Worm (Caenorhabditis elegans) whole organism, early embryonic: ENCODE data around the gene F56D6.6.

Experiments
- B0310.2 ChIP-seq: sonication (generic microtip); optimal IDR thresholded peaks from 2 replicates; lab custom pipeline; 2016; ENCODE audit warnings: mild to moderate bottlenecking, missing genetic modification characterization, missing compliant biosample characterization
- F13C5.2 ChIP-seq: sonication (generic microtip); optimal IDR thresholded peaks from 2 replicates; lab custom pipeline; 2017; ENCODE audit warnings: mild to moderate bottlenecking, missing genetic modification characterization, inconsistent platforms, missing compliant biosample characterization
- aly-1 ChIP-seq: sonication (generic microtip); optimal IDR thresholded peaks from 2 replicates; lab custom pipeline; 2016; ENCODE audit warnings: missing genetic modification characterization, missing compliant biosample characterization
- ama-1 ChIP-seq: fragments of 150-350 bp; optimal IDR thresholded peaks from 2 replicates; lab custom pipeline; 2014
- ceh-13 ChIP-seq: fragments of 200-800 bp; sonication (Bioruptor generic); optimal IDR thresholded peaks from 2 replicates; lab custom pipeline; 2018; ENCODE audit warnings: mild to moderate bottlenecking, missing genetic modification characterization, missing compliant biosample characterization
- ceh-36 ChIP-seq: sonication (generic microtip); optimal IDR thresholded peaks from 2 replicates; lab custom pipeline; 2016; ENCODE audit warnings: missing genetic modification characterization, inconsistent platforms, missing compliant biosample characterization
- ets-7 ChIP-seq: sonication (generic microtip); optimal IDR thresholded peaks from 2 replicates; lab custom pipeline; 2016; ENCODE audit warnings: missing genotype, missing genetic modification characterization, missing compliant biosample characterization
- flt-1 ChIP-seq: fragments of 200-800 bp; sonication (Bioruptor generic); IDR thresholded peaks from 2 replicates; pipeline ENCODE4 v1.3.6; 2022; ENCODE audit warnings: missing genetic modification characterization, missing compliant biosample characterization
- hmbx-1 ChIP-seq: sonication (generic microtip); optimal IDR thresholded peaks from 2 replicates; lab custom pipeline; 2016; ENCODE audit warnings: mild to moderate bottlenecking, missing genetic modification characterization, missing compliant biosample characterization
- hmg-4 ChIP-seq: fragments of 200-800 bp; sonication (Bioruptor generic); optimal IDR thresholded peaks from 2 replicates; lab custom pipeline; 2018; ENCODE audit warnings: mild to moderate bottlenecking, missing genetic modification characterization, missing compliant biosample characterization
- hnd-1 ChIP-seq: sonication (generic microtip); optimal IDR thresholded peaks from 2 replicates; lab custom pipeline; 2016; ENCODE audit warnings: missing genetic modification characterization, missing compliant biosample characterization
- pes-1 ChIP-seq: fragments of 200-800 bp; sonication (Bioruptor generic); IDR thresholded peaks from 2 replicates; pipeline ENCODE4 v1.3.6; 2022; ENCODE audit warnings: missing genetic modification reagents, missing genetic modification characterization, missing compliant biosample characterization
- scrt-1 ChIP-seq: fragments of 200-800 bp; sonication (Bioruptor generic); IDR thresholded peaks from 2 replicates; pipeline ENCODE4 v1.3.6; 2022; ENCODE audit warnings: missing genetic modification characterization, missing compliant biosample characterization
- sea-1 ChIP-seq: fragments of 200-800 bp; sonication (Bioruptor generic); conservative IDR thresholded peaks from 2 replicates; pipeline ENCODE4 v1.3.6; 2022; ENCODE audit warnings: missing genetic modification characterization, missing compliant biosample characterization
- tbx-11 ChIP-seq: fragments of 200-800 bp; sonication (Bioruptor generic); IDR thresholded peaks from 2 replicates; pipeline ENCODE4 v1.3.6; 2022; ENCODE audit warnings: missing genetic modification characterization, missing compliant biosample characterization
- tbx-37 ChIP-seq: fragments of 200-800 bp; sonication (Bioruptor generic); conservative IDR thresholded peaks from 2 replicates; pipeline ENCODE4 v1.3.6; 2022; ENCODE audit warnings: missing genetic modification reagents, missing genetic modification characterization, missing compliant biosample characterization
- tra-4 ChIP-seq: sonication (generic microtip); optimal IDR thresholded peaks from 2 replicates; lab custom pipeline; 2017; ENCODE audit warnings: missing genetic modification characterization, missing compliant biosample characterization

Gene F56D6.6

ce11 chrIV:3902955-3903354 lies at the start of gene F56D6.6:
Gene F56D6.6, plus strand, starts transcription at chrIV:3903255.
- TF ChIP-seq hmg-4 (GFP tag; lab: Kevin White, UChicago) (no peak), F13C5.2 (tag; lab: Kevin White, UChicago) (no peak), aly-1 (tag; lab: Kevin White, UChicago) (no peak), ceh-13 (GFP tag; lab: Kevin White, UChicago) (no peak), tbx-37 (no peak), pes-1 (GFP tag; lab: Robert Waterston, UW) (no peak), ets-7 (no peak), B0310.2 (tag; lab: Kevin White, UChicago) (no peak), flt-1 (GFP tag; lab: Robert Waterston, UW) (no peak), hnd-1 (no peak), tbx-11 (GFP tag; lab: Robert Waterston, UW) (no peak), hmbx-1 (tag; lab: Kevin White, UChicago) (no peak), scrt-1 (no peak), ceh-36 (tag; lab: Kevin White, UChicago) (no peak), sea-1 (GFP tag; lab: Robert Waterston, UW) (no peak), tra-4 (tag; lab: Kevin White, UChicago) (no peak)

ce11 chrIV:3853557-3853956 lies 49.5 kb upstream of the F56D6.6 start:
- TF ChIP-seq B0310.2 (tag; lab: Kevin White, UChicago) = no peak
- no peak for TF ChIP-seq sea-1 (GFP tag; lab: Robert Waterston, UW)
- TF ChIP-seq aly-1 (tag; lab: Kevin White, UChicago) = no peak

ce11 chrIV:3854606-3855005 lies 48.4 kb upstream of the F56D6.6 start:
- TF ChIP-seq B0310.2 (tag; lab: Kevin White, UChicago) (no peak), aly-1 (tag; lab: Kevin White, UChicago) (peak; percentile 20)

- no peak for TF ChIP-seq ets-7
- no peak for TF ChIP-seq hmg-4 (GFP tag; lab: Kevin White, UChicago)
- no peak for TF ChIP-seq ceh-36 (tag; lab: Kevin White, UChicago)
- no peak for TF ChIP-seq B0310.2 (tag; lab: Kevin White, UChicago)
- no peak for TF ChIP-seq ama-1 (lab: Kevin White, UChicago)
- no peak for TF ChIP-seq flt-1 (GFP tag; lab: Robert Waterston, UW)
- no peak for TF ChIP-seq ceh-13 (GFP tag; lab: Kevin White, UChicago)
- no peak for TF ChIP-seq scrt-1
- TF ChIP-seq hnd-1 = no peak
- TF ChIP-seq tbx-37 = no peak
- TF ChIP-seq sea-1 (GFP tag; lab: Robert Waterston, UW) = no peak
- TF ChIP-seq pes-1 (GFP tag; lab: Robert Waterston, UW) = no peak
- no peak for TF ChIP-seq F13C5.2 (tag; lab: Kevin White, UChicago)
- no peak for TF ChIP-seq hmbx-1 (tag; lab: Kevin White, UChicago)
- TF ChIP-seq tbx-11 (GFP tag; lab: Robert Waterston, UW) = no peak
- no peak for TF ChIP-seq tra-4 (tag; lab: Kevin White, UChicago)
- no peak for TF ChIP-seq aly-1 (tag; lab: Kevin White, UChicago)
Observed at ce11 chrIV:3855543-3855942, 47.5 kb upstream of the F56D6.6 start, which contains the start of gene zag-1. Gene zag-1, plus strand, starts transcription at chrIV:3855843.

- TF ChIP-seq hmg-4 (GFP tag; lab: Kevin White, UChicago) = peak; percentile 15
- TF ChIP-seq ama-1 (lab: Kevin White, UChicago) = no peak
- 0 out of 2 replicates have a peak, but pooled peaks have one; percentile 18 for TF ChIP-seq pes-1 (GFP tag; lab: Robert Waterston, UW)
Observed at ce11 chrIV:3856190-3856589, 46.9 kb upstream of the F56D6.6 start.

- TF ChIP-seq hnd-1 = no peak
- TF ChIP-seq ets-7 = no peak
- TF ChIP-seq aly-1 (tag; lab: Kevin White, UChicago) = no peak
- no peak for TF ChIP-seq scrt-1
- TF ChIP-seq B0310.2 (tag; lab: Kevin White, UChicago) = no peak
- TF ChIP-seq hmbx-1 (tag; lab: Kevin White, UChicago) = no peak
- no peak for TF ChIP-seq ama-1 (lab: Kevin White, UChicago)
- no peak for TF ChIP-seq tbx-11 (GFP tag; lab: Robert Waterston, UW)
- TF ChIP-seq tra-4 (tag; lab: Kevin White, UChicago) = no peak
- TF ChIP-seq pes-1 (GFP tag; lab: Robert Waterston, UW) = no peak
- no peak for TF ChIP-seq tbx-37
Observed at ce11 chrIV:3857999-3858552, 45.0 kb upstream of the F56D6.6 start.

ce11 chrIV:3859552-3859951 lies 43.5 kb upstream of the F56D6.6 start:
- no peak for TF ChIP-seq F13C5.2 (tag; lab: Kevin White, UChicago)
- TF ChIP-seq scrt-1 = no peak
- TF ChIP-seq tbx-37 = no peak
- no peak for TF ChIP-seq tbx-11 (GFP tag; lab: Robert Waterston, UW)
- TF ChIP-seq ceh-36 (tag; lab: Kevin White, UChicago) = no peak
- TF ChIP-seq B0310.2 (tag; lab: Kevin White, UChicago) = no peak
- no peak for TF ChIP-seq ets-7
- TF ChIP-seq ama-1 (lab: Kevin White, UChicago) = no peak
- TF ChIP-seq hmg-4 (GFP tag; lab: Kevin White, UChicago) = no peak
- TF ChIP-seq pes-1 (GFP tag; lab: Robert Waterston, UW) = no peak
- no peak for TF ChIP-seq hmbx-1 (tag; lab: Kevin White, UChicago)
- TF ChIP-seq aly-1 (tag; lab: Kevin White, UChicago) = no peak

ce11 chrIV:3860419-3860818 lies 42.6 kb upstream of the F56D6.6 start:
- TF ChIP-seq ceh-13 (GFP tag; lab: Kevin White, UChicago) (no peak), sea-1 (GFP tag; lab: Robert Waterston, UW) (no peak), hmbx-1 (tag; lab: Kevin White, UChicago) (no peak), ceh-36 (tag; lab: Kevin White, UChicago) (no peak), hnd-1 (no peak), tra-4 (tag; lab: Kevin White, UChicago) (no peak)
